Fruit fly (Drosophila melanogaster): ENCODE data around the gene santa-maria.
A peak's percentile ranks its signal among the peaks of the same experiment; 100 is the strongest.

santa-maria gene

dm6 chr2L:7436492-7437324, 14.3 kb downstream of the santa-maria start (continued):
- peak; percentile 33 for TF ChIP-seq CG8290 (GFP tag; optimal IDR thresholded peaks at IDR 0.05)
- peak; percentile 22 to 97 for TF ChIP-seq CG8290 (tag; optimal IDR thresholded peaks at IDR 0.05)
- TF ChIP-seq NC2α (GFP tag; optimal IDR thresholded peaks at IDR 0.05), result peak; percentile 60
- TF ChIP-seq en (GFP tag; optimal IDR thresholded peaks at IDR 0.05), result peak; percentile 11
- TF ChIP-seq Dll (GFP tag; IDR thresholded peaks at IDR 0.05; ENCODE audit: partially characterized antibody), result no peak
- peak; percentile 79 for TF ChIP-seq eyg (GFP tag; optimal IDR thresholded peaks at IDR 0.05)
- peak; percentile 43; the same call in 1 of the 2 replicates for TF ChIP-seq CG31441 (GFP tag; IDR thresholded peaks at IDR 0.05)
- TF ChIP-seq CG3065 (GFP tag; optimal IDR thresholded peaks at IDR 0.05), result peak; percentile 33
- peak; percentile 50 for TF ChIP-seq ash1 (GFP tag; optimal IDR thresholded peaks at IDR 0.05)
- peak; percentile 54 for TF ChIP-seq CG6854 (GFP tag; optimal IDR thresholded peaks at IDR 0.05)
- TF ChIP-seq stc (GFP tag; IDR thresholded peaks at IDR 0.05), result peak; percentile 42; the same call in 1 of the 2 replicates
- peak; percentile 79 for TF ChIP-seq CG33213 (GFP tag; optimal IDR thresholded peaks at IDR 0.05)
- peak; percentile 60; the same call in 1 of the 2 replicates for TF ChIP-seq MBD-R2 (GFP tag; IDR thresholded peaks at IDR 0.05)
- TF ChIP-seq fu2 (GFP tag; optimal IDR thresholded peaks at IDR 0.05), result peak; percentile 48
- peak; percentile 70 for TF ChIP-seq tup (GFP tag; optimal IDR thresholded peaks at IDR 0.05)
- TF ChIP-seq CG10565 (GFP tag; optimal IDR thresholded peaks at IDR 0.05), result no peak
- peak; percentile 85 for TF ChIP-seq wek (GFP tag; optimal IDR thresholded peaks at IDR 0.05)
- no peak for TF ChIP-seq esg (GFP tag; conservative IDR thresholded peaks at IDR 0.05)
- no peak for TF ChIP-seq Ssrp (tag; optimal IDR thresholded peaks at IDR 0.05)
- no peak for TF ChIP-seq sim (GFP tag; IDR thresholded peaks at IDR 0.05)
- no peak for TF ChIP-seq CG7271 (tag; optimal IDR thresholded peaks at IDR 0.05)
- TF ChIP-seq Bgb (GFP tag; IDR thresholded peaks at IDR 0.05; ENCODE audit: partially characterized antibody), result no peak
- peak; percentile 99 for TF ChIP-seq sug (tag; optimal IDR thresholded peaks at IDR 0.05)
- no peak for TF ChIP-seq ato (GFP tag; IDR thresholded peaks at IDR 0.05; ENCODE audit: partially characterized antibody)
- no peak; the same call in 1 of the 2 replicates for TF ChIP-seq CG14667 (GFP tag; IDR thresholded peaks at IDR 0.05)
- peak; percentile 56 for TF ChIP-seq pnt (GFP tag; optimal IDR thresholded peaks at IDR 0.05)
- peak; percentile 4 for TF ChIP-seq gsb-n (tag; optimal IDR thresholded peaks at IDR 0.05)
- peak; percentile 70 for TF ChIP-seq CG12942 (GFP tag; optimal IDR thresholded peaks at IDR 0.05)
- peak; percentile 5 for TF ChIP-seq cato (GFP tag; optimal IDR thresholded peaks at IDR 0.05; ENCODE audit: borderline replicate concordance)
- no peak for TF ChIP-seq Scr (GFP tag; IDR thresholded peaks at IDR 0.05; ENCODE audit: partially characterized antibody)
- TF ChIP-seq CG15479 (GFP tag; optimal IDR thresholded peaks at IDR 0.05), result no peak
- no peak for TF ChIP-seq crol (GFP tag; IDR thresholded peaks at IDR 0.05)
- peak; percentile 62; the same call in 1 of the 3 replicates for TF ChIP-seq CG34422 (GFP tag; IDR thresholded peaks at IDR 0.05)
- peak; percentile 66 for TF ChIP-seq CG11504 (tag; optimal IDR thresholded peaks at IDR 0.05)
- no peak for TF ChIP-seq Kr (GFP tag; optimal IDR thresholded peaks at IDR 0.05)
- TF ChIP-seq vnd (GFP tag; IDR thresholded peaks at IDR 0.05; ENCODE audit: partially characterized antibody), result no peak
- TF ChIP-seq twi (tag; optimal IDR thresholded peaks at IDR 0.05), result no peak
- TF ChIP-seq CG31224 (GFP tag; IDR thresholded peaks at IDR 0.05), result peak; percentile 48; the same call in 1 of the 2 replicates
- peak; percentile 82 for TF ChIP-seq CG1233 (GFP tag; optimal IDR thresholded peaks at IDR 0.05)
- no peak; the same call in 1 of the 2 replicates for TF ChIP-seq peb (GFP tag; IDR thresholded peaks at IDR 0.05)
- TF ChIP-seq Mes4 (GFP tag; optimal IDR thresholded peaks at IDR 0.05), result peak; percentile 52
- peak; percentile 85 for TF ChIP-seq Fer3 (tag; optimal IDR thresholded peaks at IDR 0.05)
- TF ChIP-seq jumu (GFP tag; optimal IDR thresholded peaks at IDR 0.05), result peak; percentile 27
- TF ChIP-seq cg (GFP tag; optimal IDR thresholded peaks at IDR 0.05), result no peak
- TF ChIP-seq CG12155 (GFP tag; optimal IDR thresholded peaks at IDR 0.05), result peak; percentile 56
- peak in 1 of 2 experiments; percentile 17 for TF ChIP-seq Eip74EF (GFP tag; optimal IDR thresholded peaks at IDR 0.05)
- TF ChIP-seq CG2678 (tag; optimal IDR thresholded peaks at IDR 0.05), result peak; percentile 81
- TF ChIP-seq H15 (GFP tag; IDR thresholded peaks at IDR 0.05), result peak; percentile 46; the same call in 1 of the 3 replicates
